Worm (Caenorhabditis elegans): Measurements from ENCODE around the gene fbxa-39.

DNA sequence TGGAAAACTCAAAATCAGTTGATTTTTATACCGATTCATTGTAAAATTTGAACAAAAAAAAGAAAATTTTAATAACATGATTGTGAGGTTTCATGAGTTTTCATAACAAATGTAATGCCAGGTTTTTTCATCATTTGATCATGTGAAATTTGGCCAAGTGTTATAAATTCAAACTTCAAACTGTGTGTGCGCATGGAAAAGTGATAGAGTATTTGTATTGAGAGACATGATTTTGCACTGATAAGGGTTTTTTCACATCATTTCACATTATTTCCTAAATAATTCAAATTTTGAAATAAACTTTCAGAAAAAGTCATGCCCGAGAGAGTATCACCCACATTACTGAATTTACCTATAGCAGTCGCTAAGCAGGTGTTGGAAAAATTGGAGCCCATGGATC is 18.3 kb downstream of the fbxa-39 start, which contains the start of gene fbxa-219:
- TF ChIP-seq jun-1 (tag; optimal IDR thresholded peaks at IDR 0.05) (no peak), ztf-4 (tag; optimal IDR thresholded peaks at IDR 0.05) (no peak), nhr-28 (tag; optimal IDR thresholded peaks at IDR 0.05) (no peak), ZK546.5 (tag; optimal IDR thresholded peaks at IDR 0.05) (no peak), zag-1 (tag; optimal IDR thresholded peaks at IDR 0.05) (no peak), ceh-82 (tag; optimal IDR thresholded peaks at IDR 0.05) (no peak), nfya-1 (tag; optimal IDR thresholded peaks at IDR 0.05; ENCODE audit: insufficient read depth) (no peak), pha-4 (tag; optimal IDR thresholded peaks at IDR 0.05) (no peak)
